Worm (Caenorhabditis elegans) whole organism, L2 larva: ENCODE measurements around the gene wrt-4.

ENCODE experiments used
- C34F6.9 ChIP-seq: fragments of 150-350 bp; optimal IDR thresholded peaks from 2 replicates; lab custom pipeline; 2014; ENCODE audit warnings: missing biosample characterization, missing genetic modification characterization
- F13H6.1 ChIP-seq: sonication (generic microtip); optimal IDR thresholded peaks from 2 replicates; lab custom pipeline; 2016; ENCODE audit warnings: missing genetic modification characterization, missing compliant biosample characterization
- Y55F3AM.14 ChIP-seq: fragments of 200-800 bp; sonication (Bioruptor generic); optimal IDR thresholded peaks from 2 replicates; lab custom pipeline; 2018; ENCODE audit warnings: mild to moderate bottlenecking, missing genetic modification characterization, missing compliant biosample characterization
- ZK546.5 ChIP-seq: sonication (generic microtip); optimal IDR thresholded peaks from 2 replicates; lab custom pipeline; 2017; ENCODE audit warnings: missing biosample characterization, missing genetic modification characterization
- alr-1 ChIP-seq: fragments of 150-350 bp; optimal IDR thresholded peaks from 2 replicates; lab custom pipeline; 2014; ENCODE audit warnings: missing biosample characterization, missing genetic modification characterization
- aly-2 ChIP-seq: fragments of 150-350 bp; optimal IDR thresholded peaks from 2 replicates; lab custom pipeline; 2014; ENCODE audit warnings: missing biosample characterization, missing genetic modification characterization
- ama-1 ChIP-seq: fragments of 150-350 bp; optimal IDR thresholded peaks from 2 replicates; lab custom pipeline; 2018; ENCODE audit warnings: inconsistent platforms
- ceh-16 ChIP-seq: fragments of 150-350 bp; optimal IDR thresholded peaks from 2 replicates; lab custom pipeline; 2014; ENCODE audit warnings: missing biosample characterization, missing genetic modification characterization
- ceh-82 ChIP-seq: fragments of 150-350 bp; optimal IDR thresholded peaks from 2 replicates; lab custom pipeline; 2014; ENCODE audit warnings: missing biosample characterization, missing genetic modification characterization
- crh-2 ChIP-seq: sonication (generic microtip); optimal IDR thresholded peaks from 2 replicates; lab custom pipeline; 2017; ENCODE audit warnings: missing biosample characterization, missing genetic modification characterization
- dmd-4 ChIP-seq: sonication (generic microtip); optimal IDR thresholded peaks from 2 replicates; lab custom pipeline; 2017; ENCODE audit warnings: missing biosample characterization, missing genetic modification characterization
- egl-27 ChIP-seq: sonication (generic microtip); optimal IDR thresholded peaks from 3 replicates; lab custom pipeline; 2017; ENCODE audit warnings: missing biosample characterization, missing genetic modification reagents, missing genetic modification characterization
- elt-1 ChIP-seq: fragments of 150-350 bp; optimal IDR thresholded peaks from 2 replicates; lab custom pipeline; 2014; ENCODE audit warnings: missing biosample characterization, missing genetic modification characterization
- elt-3 ChIP-seq: sonication (generic microtip); optimal IDR thresholded peaks from 2 replicates; lab custom pipeline; 2017; ENCODE audit warnings: missing biosample characterization, missing genetic modification characterization
- fos-1 ChIP-seq: fragments of 150-350 bp; optimal IDR thresholded peaks from 2 replicates; lab custom pipeline; 2014; ENCODE audit warnings: missing biosample characterization, missing genetic modification characterization
- gmeb-1 ChIP-seq: fragments of 150-350 bp; optimal IDR thresholded peaks from 2 replicates; lab custom pipeline; 2014; ENCODE audit warnings: missing biosample characterization, missing genetic modification characterization
- lin-11 ChIP-seq: fragments of 150-350 bp; sonication (generic microtip); optimal IDR thresholded peaks from 2 replicates; lab custom pipeline; 2014; ENCODE audit warnings: missing biosample characterization, missing genetic modification characterization, inconsistent platforms, mixed read lengths
- lin-13 ChIP-seq: fragments of 150-350 bp; optimal IDR thresholded peaks from 2 replicates; lab custom pipeline; 2014; ENCODE audit warnings: missing biosample characterization, missing genetic modification reagents, missing genetic modification characterization
- lin-39 ChIP-seq: fragments of 150-350 bp; optimal IDR thresholded peaks from 2 replicates; lab custom pipeline; 2014; ENCODE audit warnings: missing biosample characterization, missing genetic modification reagents, missing genetic modification characterization
- lsy-2 ChIP-seq, 2 experiments: fragments of 150-350 bp in 1 of 2; sonication (generic microtip) in 1 of 2; optimal IDR thresholded peaks; 2 replicates each; lab custom pipeline; 2014 to 2017; ENCODE audit warnings: missing biosample characterization in 2 of 2, missing genetic modification characterization in 2 of 2
- mab-5 ChIP-seq: fragments of 150-350 bp; optimal IDR thresholded peaks from 2 replicates; lab custom pipeline; 2014; ENCODE audit warnings: missing biosample characterization, missing genetic modification characterization
- mbf-1 ChIP-seq: sonication (generic microtip); optimal IDR thresholded peaks from 2 replicates; lab custom pipeline; 2017; ENCODE audit warnings: missing biosample characterization, missing genetic modification characterization
- mdl-1 ChIP-seq, 2 experiments: fragments of 150-350 bp in 1 of 2; sonication (generic microtip) in 1 of 2; optimal IDR thresholded peaks; 2 replicates each; lab custom pipeline; 2017; ENCODE audit warnings: missing biosample characterization in 2 of 2, missing genetic modification characterization in 2 of 2
- nhr-10 ChIP-seq: sonication (generic microtip); optimal IDR thresholded peaks from 2 replicates; lab custom pipeline; 2017; ENCODE audit warnings: missing biosample characterization, missing genetic modification characterization
- nhr-129 ChIP-seq: fragments of 150-350 bp; optimal IDR thresholded peaks from 2 replicates; lab custom pipeline; 2014; ENCODE audit warnings: missing biosample characterization, missing genetic modification characterization
- nhr-21 ChIP-seq: fragments of 150-350 bp; optimal IDR thresholded peaks from 2 replicates; lab custom pipeline; 2014; ENCODE audit warnings: missing biosample characterization, missing genetic modification characterization
- nhr-23 ChIP-seq: fragments of 150-350 bp; optimal IDR thresholded peaks from 2 replicates; lab custom pipeline; 2014; ENCODE audit warnings: missing biosample characterization, missing genetic modification reagents, missing genetic modification characterization
- nhr-237 ChIP-seq: fragments of 150-350 bp; optimal IDR thresholded peaks from 2 replicates; lab custom pipeline; 2014; ENCODE audit warnings: missing biosample characterization, missing genetic modification characterization
- nhr-25 ChIP-seq: fragments of 150-350 bp; sonication (generic microtip); optimal IDR thresholded peaks from 3 replicates; lab custom pipeline; 2014; ENCODE audit warnings: missing biosample characterization, missing genetic modification characterization
- nhr-77 ChIP-seq: fragments of 150-350 bp; optimal IDR thresholded peaks from 2 replicates; lab custom pipeline; 2014; ENCODE audit warnings: missing biosample characterization, missing genetic modification characterization
- peb-1 ChIP-seq: fragments of 150-350 bp; optimal IDR thresholded peaks from 2 replicates; lab custom pipeline; 2014; ENCODE audit warnings: missing biosample characterization, missing genetic modification characterization
- sem-4 ChIP-seq: fragments of 150-350 bp; optimal IDR thresholded peaks from 2 replicates; lab custom pipeline; 2014; ENCODE audit warnings: missing biosample characterization, missing genetic modification reagents, missing genetic modification characterization
- skn-1 ChIP-seq: sonication (generic microtip); optimal IDR thresholded peaks from 2 replicates; lab custom pipeline; 2017; ENCODE audit warnings: missing biosample characterization, missing genetic modification characterization
- sma-3 ChIP-seq: sonication (generic microtip); optimal IDR thresholded peaks from 2 replicates; lab custom pipeline; 2016; ENCODE audit warnings: missing genetic modification reagents, missing genetic modification characterization, missing compliant biosample characterization
- sma-9 ChIP-seq, 2 experiments: fragments of 150-350 bp in 1 of 2; sonication (generic microtip) in 1 of 2; optimal IDR thresholded peaks; 2 replicates each; lab custom pipeline; 2014 to 2016; ENCODE audit warnings: missing genetic modification characterization in 2 of 2, mild to moderate bottlenecking in 1 of 2, missing biosample characterization in 1 of 2, missing compliant biosample characterization in 1 of 2, missing genetic modification reagents in 1 of 2, moderate library complexity in 1 of 2
- snpc-4 ChIP-seq: fragments of 150-350 bp; optimal IDR thresholded peaks from 2 replicates; lab custom pipeline; 2014; ENCODE audit warnings: missing biosample characterization, missing genetic modification characterization
- unc-39 ChIP-seq: fragments of 150-350 bp; optimal IDR thresholded peaks from 2 replicates; lab custom pipeline; 2014; ENCODE audit warnings: missing biosample characterization, missing genetic modification characterization
- unc-62 ChIP-seq: fragments of 150-350 bp; optimal IDR thresholded peaks from 2 replicates; lab custom pipeline; 2014; ENCODE audit warnings: missing biosample characterization, missing genetic modification reagents, missing genetic modification characterization
- zag-1 ChIP-seq: fragments of 150-350 bp; optimal IDR thresholded peaks from 2 replicates; lab custom pipeline; 2014; ENCODE audit warnings: missing biosample characterization, missing genetic modification characterization
- ztf-11 ChIP-seq: sonication (generic microtip); optimal IDR thresholded peaks from 2 replicates; lab custom pipeline; 2017; ENCODE audit warnings: missing biosample characterization, missing genetic modification characterization
- ztf-4 ChIP-seq: fragments of 150-350 bp; optimal IDR thresholded peaks from 2 replicates; lab custom pipeline; 2014; ENCODE audit warnings: missing biosample characterization, missing genetic modification characterization

Gene wrt-4

ce11 chrX:15759222-15759621 lies 2.2 kb upstream of the wrt-4 start:
- TF ChIP-seq F13H6.1 (tag; lab: Kevin White, UChicago) (no peak), snpc-4 (peak; percentile 43)

- no peak for TF ChIP-seq mdl-1 (tag; optimal IDR thresholded peaks at IDR 0.05; lab: Kevin White, UChicago)
- no peak for TF ChIP-seq ZK546.5 (tag; lab: Kevin White, UChicago)
- TF ChIP-seq mab-5 (tag; lab: Kevin White, UChicago) = no peak
- TF ChIP-seq unc-39 = no peak
- no peak for TF ChIP-seq F13H6.1 (tag; lab: Kevin White, UChicago)
- TF ChIP-seq, all 48 proteins: peak for 0
Observed at ce11 chrX:15751245-15751644, 5.8 kb downstream of the wrt-4 start.

ce11 chrX:15747814-15748213 lies 9.3 kb downstream of the wrt-4 start:
- TF ChIP-seq nhr-21 (tag; lab: Kevin White, UChicago) (peak; percentile 33), mdl-1 (tag; optimal IDR thresholded peaks at IDR 0.05; lab: Kevin White, UChicago) (no peak)

DNA sequence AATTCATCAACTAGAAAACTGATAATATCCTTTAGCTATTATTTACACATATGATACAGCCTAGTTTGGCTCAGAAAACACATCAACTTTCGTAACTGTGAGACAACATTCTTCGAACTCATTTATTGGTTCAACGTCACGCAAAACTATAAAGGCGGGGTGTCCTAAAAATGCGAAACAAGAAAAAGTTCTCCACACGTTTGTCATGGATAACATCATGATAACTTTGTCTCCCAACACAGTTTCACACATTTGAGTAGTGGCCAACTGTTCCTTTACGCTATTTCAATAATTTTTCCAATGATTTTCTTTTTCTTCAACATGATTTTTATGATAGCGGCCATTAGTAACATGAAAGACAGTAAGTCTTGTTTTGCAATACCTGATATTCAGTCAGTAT lies 10.4 kb downstream of the wrt-4 start, which contains the start of gene srxa-9:
Gene srxa-9, plus strand, starts transcription at position 301 of the 400 bp plus-strand sequence.
- no peak for TF ChIP-seq nhr-77 (tag; lab: Kevin White, UChicago)
- no peak for TF ChIP-seq lin-39 (tag; lab: Kevin White, UChicago)
- no peak for TF ChIP-seq Y55F3AM.14 (GFP tag; lab: Kevin White, UChicago)
- no peak for TF ChIP-seq ZK546.5 (tag; lab: Kevin White, UChicago)
- no peak for TF ChIP-seq ztf-11 (tag; lab: Kevin White, UChicago)
- TF ChIP-seq crh-2 (tag; lab: Kevin White, UChicago) = no peak
- no peak for TF ChIP-seq lin-11 (tag; lab: Kevin White, UChicago)
- no peak for TF ChIP-seq sem-4 (tag; lab: Kevin White, UChicago)
- TF ChIP-seq egl-27 (tag; lab: Kevin White, UChicago) = no peak
- TF ChIP-seq nhr-21 (tag; lab: Kevin White, UChicago) = no peak
- no peak for TF ChIP-seq zag-1 (tag; lab: Kevin White, UChicago)
- no peak for TF ChIP-seq C34F6.9 (tag; lab: Kevin White, UChicago)
- no peak for TF ChIP-seq alr-1 (tag; lab: Kevin White, UChicago)
- TF ChIP-seq nhr-23 (tag; lab: Kevin White, UChicago) = no peak
- no peak for TF ChIP-seq ztf-4 (tag; lab: Kevin White, UChicago)
- no peak for TF ChIP-seq nhr-10
- no peak for TF ChIP-seq aly-2 (tag; lab: Kevin White, UChicago)
- no peak for TF ChIP-seq elt-3 (tag; lab: Kevin White, UChicago)
- TF ChIP-seq sma-9 (GFP tag; optimal IDR thresholded peaks at IDR 0.05; lab: Kevin White, UChicago) = no peak
- no peak for TF ChIP-seq sma-9 (tag; optimal IDR thresholded peaks at IDR 0.05; lab: Kevin White, UChicago)

DNA sequence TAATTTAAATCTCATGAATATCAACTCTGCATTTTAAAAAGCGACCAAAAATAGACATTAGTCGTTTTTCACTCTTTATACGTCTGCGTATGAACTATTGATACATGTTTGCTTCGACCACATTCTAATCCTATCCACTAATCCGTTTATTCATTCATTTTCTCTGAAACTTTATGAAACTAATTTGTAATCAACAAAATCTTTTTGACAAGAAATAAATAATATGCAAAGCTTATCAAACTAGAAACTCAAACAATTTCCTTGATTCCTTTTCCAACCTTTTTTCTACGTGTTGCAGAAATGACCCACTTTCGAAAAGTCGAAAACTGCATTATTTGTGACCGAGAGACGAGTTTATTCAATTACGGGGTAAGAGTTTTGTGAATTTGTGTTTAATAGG lies 14.8 kb downstream of the wrt-4 start, which contains the start of gene nhr-255:
Gene nhr-255, plus strand, starts transcription at position 301 of the 400 bp plus-strand sequence.
- TF ChIP-seq crh-2 (tag; lab: Kevin White, UChicago) (no peak), egl-27 (tag; lab: Kevin White, UChicago) (no peak), nhr-77 (tag; lab: Kevin White, UChicago) (no peak), lin-13 (no peak), zag-1 (tag; lab: Kevin White, UChicago) (no peak), ztf-4 (tag; lab: Kevin White, UChicago) (no peak), nhr-10 (no peak), ztf-11 (tag; lab: Kevin White, UChicago) (no peak), lin-39 (tag; lab: Kevin White, UChicago) (no peak), nhr-25 (tag; lab: Kevin White, UChicago) (no peak), unc-62 (no peak), dmd-4 (tag; lab: Kevin White, UChicago) (no peak), fos-1 (no peak), snpc-4 (no peak), lsy-2 (tag; optimal IDR thresholded peaks at IDR 0.05; lab: Kevin White, UChicago) (no peak), ceh-82 (no peak)

DNA sequence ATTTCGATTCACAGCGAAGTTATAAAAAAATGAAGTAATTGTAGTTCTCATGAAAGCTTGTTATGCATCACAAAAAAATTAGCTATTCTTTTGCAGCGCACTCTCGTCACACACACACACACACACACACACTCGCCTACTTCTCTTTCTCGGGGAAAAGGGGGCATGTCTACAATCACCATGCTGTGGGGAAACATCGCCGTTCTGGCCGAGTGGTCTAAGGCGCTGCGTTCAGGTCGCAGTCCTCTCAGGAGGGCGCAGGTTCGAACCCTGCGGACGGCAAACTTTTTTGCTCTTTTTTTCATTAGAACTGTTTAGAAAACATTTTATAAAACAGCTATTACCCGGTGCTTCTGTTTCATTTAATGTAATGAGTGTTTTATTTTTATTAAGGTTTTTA lies 15.2 kb downstream of the wrt-4 start:
- TF ChIP-seq lin-11 (tag; lab: Kevin White, UChicago) (peak; percentile 57), peb-1 (tag; lab: Kevin White, UChicago) (no peak), ceh-82 (no peak), nhr-129 (tag; lab: Kevin White, UChicago) (peak; percentile 84), aly-2 (tag; lab: Kevin White, UChicago) (no peak), C34F6.9 (tag; lab: Kevin White, UChicago) (peak; percentile 13), nhr-10 (no peak), ceh-16 (peak; percentile 8), lin-39 (tag; lab: Kevin White, UChicago) (no peak), sma-3 (GFP tag; lab: Kevin White, UChicago) (peak; percentile 39), mdl-1 (tag; optimal IDR thresholded peaks at IDR 0.05; lab: Kevin White, UChicago) (peak in 1 of 2 experiments; percentile 33), nhr-237 (tag; lab: Kevin White, UChicago) (no peak), gmeb-1 (peak; percentile 57), lsy-2 (tag; optimal IDR thresholded peaks at IDR 0.05; lab: Kevin White, UChicago) (peak; percentile 33 to 59), mbf-1 (no peak), alr-1 (tag; lab: Kevin White, UChicago) (no peak), ZK546.5 (tag; lab: Kevin White, UChicago) (no peak), elt-1 (tag; lab: Kevin White, UChicago) (no peak), unc-62 (no peak), crh-2 (tag; lab: Kevin White, UChicago) (peak; percentile 59), ama-1 (no peak), skn-1 (no peak), nhr-23 (tag; lab: Kevin White, UChicago) (no peak)
